Worm (Caenorhabditis elegans) whole organism, L4/young adult: ENCODE data around the gene dpf-4.

Source experiments
- W03F9.2 ChIP-seq: fragments of 150-350 bp; optimal IDR thresholded peaks from 2 replicates; lab custom pipeline; 2014; ENCODE audit warnings: missing biosample characterization, missing genetic modification characterization
- dao-5 ChIP-seq: sonication (generic microtip); optimal IDR thresholded peaks from 2 replicates; lab custom pipeline; 2016; ENCODE audit warnings: missing genotype, missing genetic modification characterization, moderate library complexity, missing compliant biosample characterization

DNA sequence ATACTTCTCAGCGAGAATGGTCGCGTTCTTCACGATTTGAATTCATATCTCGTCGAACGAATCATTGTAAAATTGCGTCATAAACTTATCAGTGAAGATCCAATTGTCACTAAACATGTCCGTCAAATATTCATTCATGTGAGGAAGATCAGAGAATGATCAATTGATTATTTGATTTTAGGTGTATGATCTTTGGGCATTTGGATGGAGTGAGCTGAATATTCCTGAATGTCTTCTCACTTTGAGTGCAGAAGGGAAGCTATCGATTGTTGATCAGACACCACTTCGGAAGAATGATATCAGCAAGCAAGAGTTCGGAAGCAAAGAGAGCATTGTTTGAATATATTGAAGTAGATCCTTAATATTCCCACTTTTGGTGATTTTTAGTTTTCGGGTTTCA lies 15.2 kb downstream of the dpf-4 start:
- no peak for TF ChIP-seq W03F9.2 (tag; lab: Kevin White, UChicago)
- no peak for TF ChIP-seq dao-5 (tag; lab: Kevin White, UChicago)
